ENCODE assay signal across 6 worm cellular contexts in genomic region chrII:14959273-14959672, ce11.
TF ChIP-seq lines count a peak whose summit lies in the region.

No protein-coding gene starts in this region.

TF ChIP-seq in whole organism, L1 larva, 84 proteins besides CTCF, POLR2A, EP300 and RAD21:
- TF ChIP-seq elt-2 (tag; optimal IDR thresholded peaks at IDR 0.05; lab: Kevin White, UChicago) (peak; percentile 84), Y116A8C.19 (tag; optimal IDR thresholded peaks at IDR 0.05; lab: Kevin White, UChicago; ENCODE audit: borderline replicate concordance) (no peak), pqm-1 (tag; optimal IDR thresholded peaks at IDR 0.05; lab: Kevin White, UChicago) (peak; percentile 21), jun-1 (tag; optimal IDR thresholded peaks at IDR 0.05; lab: Kevin White, UChicago) (peak; percentile 48)

TF ChIP-seq in whole organism, L2 larva, 48 proteins besides CTCF, POLR2A, EP300 and RAD21:
- TF ChIP-seq ztf-4 (tag; optimal IDR thresholded peaks at IDR 0.05; lab: Kevin White, UChicago) (no peak), nhr-12 (tag; optimal IDR thresholded peaks at IDR 0.05; lab: Kevin White, UChicago) (no peak), nhr-237 (tag; optimal IDR thresholded peaks at IDR 0.05; lab: Kevin White, UChicago) (no peak), fos-1 (tag; optimal IDR thresholded peaks at IDR 0.05; lab: Kevin White, UChicago) (peak; percentile 89), R02D3.7 (tag; optimal IDR thresholded peaks at IDR 0.05; lab: Kevin White, UChicago) (no peak), ceh-16 (tag; optimal IDR thresholded peaks at IDR 0.05; lab: Kevin White, UChicago) (no peak)

TF ChIP-seq in whole organism, L3 larva, 47 proteins besides CTCF, POLR2A, EP300 and RAD21:
- TF ChIP-seq jun-1 (tag; optimal IDR thresholded peaks at IDR 0.05; lab: Kevin White, UChicago) (peak; percentile 81), snpc-4 (tag; optimal IDR thresholded peaks at IDR 0.05; lab: Kevin White, UChicago) (no peak), skn-1 (tag; optimal IDR thresholded peaks at IDR 0.05; lab: Kevin White, UChicago) (no peak), elt-1 (tag; optimal IDR thresholded peaks at IDR 0.05; lab: Kevin White, UChicago) (no peak), nhr-12 (tag; optimal IDR thresholded peaks at IDR 0.05; lab: Kevin White, UChicago) (no peak), elt-2 (tag; optimal IDR thresholded peaks at IDR 0.05; lab: Kevin White, UChicago) (peak; percentile 90), pha-4 (tag; optimal IDR thresholded peaks at IDR 0.05; lab: Kevin White, UChicago) (peak; percentile 9), pqm-1 (tag; optimal IDR thresholded peaks at IDR 0.05; lab: Kevin White, UChicago) (peak; percentile 54)
TF ChIP-seq in whole organism, L3 larva: peak in this region for 4.

TF ChIP-seq in whole organism, L4 larva, 104 proteins besides CTCF, POLR2A, EP300 and RAD21:
- peak; percentile 44 for TF ChIP-seq hlh-11 (tag; optimal IDR thresholded peaks at IDR 0.05; lab: Kevin White, UChicago)
- no peak for TF ChIP-seq lsy-2 (tag; optimal IDR thresholded peaks at IDR 0.05; lab: Kevin White, UChicago)
- TF ChIP-seq madf-5 (GFP tag; IDR thresholded peaks at IDR 0.05; lab: Robert Waterston, UW), result no peak
- no peak for TF ChIP-seq dpl-1 (GFP tag; optimal IDR thresholded peaks at IDR 0.05; lab: Kevin White, UChicago)
- peak; percentile 72; the same call in 1 of the 2 replicates for TF ChIP-seq php-3 (GFP tag; IDR thresholded peaks at IDR 0.05; lab: Robert Waterston, UW)
- TF ChIP-seq pqm-1 (tag; optimal IDR thresholded peaks at IDR 0.05; lab: Kevin White, UChicago), result peak; percentile 64
- TF ChIP-seq nhr-77 (tag; optimal IDR thresholded peaks at IDR 0.05; lab: Kevin White, UChicago), result peak; percentile 89
- no peak for TF ChIP-seq T26A8.4 (GFP tag; IDR thresholded peaks at IDR 0.05; lab: Robert Waterston, UW)
- TF ChIP-seq nhr-28 (tag; optimal IDR thresholded peaks at IDR 0.05; lab: Kevin White, UChicago), result peak; percentile 95
- TF ChIP-seq daf-16 (GFP tag; optimal IDR thresholded peaks at IDR 0.05; lab: Kevin White, UChicago), result no peak
- peak; percentile 84 for TF ChIP-seq daf-16 (tag; optimal IDR thresholded peaks at IDR 0.05; lab: Kevin White, UChicago)
- peak; percentile 36; the same call in 1 of the 2 replicates for TF ChIP-seq dmd-6 (GFP tag; IDR thresholded peaks at IDR 0.05; lab: Robert Waterston, UW)
- TF ChIP-seq zip-2 (tag; optimal IDR thresholded peaks at IDR 0.05; lab: Kevin White, UChicago), result no peak
- no peak for TF ChIP-seq ceh-82 (tag; optimal IDR thresholded peaks at IDR 0.05; lab: Kevin White, UChicago)
- no peak for TF ChIP-seq F49E8.2 (tag; optimal IDR thresholded peaks at IDR 0.05; lab: Kevin White, UChicago; ENCODE audit: borderline replicate concordance)
- peak; percentile 41 for TF ChIP-seq dve-1 (tag; optimal IDR thresholded peaks at IDR 0.05; lab: Kevin White, UChicago; ENCODE audit: insufficient read depth)
- TF ChIP-seq daf-12 (tag; optimal IDR thresholded peaks at IDR 0.05; lab: Kevin White, UChicago), result no peak
- TF ChIP-seq mdt-29 (GFP tag; IDR thresholded peaks at IDR 0.05; lab: Robert Waterston, UW), result no peak
- TF ChIP-seq spr-1 (tag; optimal IDR thresholded peaks at IDR 0.05; lab: Kevin White, UChicago), result no peak
- no peak for TF ChIP-seq cey-2 (tag; optimal IDR thresholded peaks at IDR 0.05; lab: Kevin White, UChicago; ENCODE audit: borderline replicate concordance, insufficient read depth)
- no peak for TF ChIP-seq Y5F2A.4 (GFP tag; optimal IDR thresholded peaks at IDR 0.05; lab: Kevin White, UChicago)
- TF ChIP-seq skn-1 (tag; optimal IDR thresholded peaks at IDR 0.05; lab: Kevin White, UChicago), result no peak
- TF ChIP-seq attf-4 (tag; optimal IDR thresholded peaks at IDR 0.05; lab: Kevin White, UChicago), result no peak
- TF ChIP-seq saeg-2 (GFP tag; IDR thresholded peaks at IDR 0.05; lab: Robert Waterston, UW), result no peak

TF ChIP-seq in whole organism, late embryonic, 69 proteins besides CTCF, POLR2A, EP300 and RAD21:
- TF ChIP-seq elt-2 (tag; optimal IDR thresholded peaks at IDR 0.05; lab: Kevin White, UChicago) (peak; percentile 77), ceh-2 (tag; optimal IDR thresholded peaks at IDR 0.05; lab: Kevin White, UChicago) (no peak)

TF ChIP-seq in whole organism, young adult, 124 proteins besides CTCF, POLR2A, EP300 and RAD21:
- peak; percentile 31 for TF ChIP-seq nhr-80 (tag; optimal IDR thresholded peaks at IDR 0.05; lab: Kevin White, UChicago)
- TF ChIP-seq F23B12.7 (tag; optimal IDR thresholded peaks at IDR 0.05; lab: Kevin White, UChicago; ENCODE audit: insufficient read depth), result no peak
